Fruit fly (Drosophila melanogaster): ENCODE data around the gene CG9121.

Gene CG9121

dm6 chr2L:5095350-5095962, 44.6 kb upstream of the CG9121 start (continued):
- TF ChIP-seq Mrtf (GFP tag; IDR thresholded peaks at IDR 0.05) (no peak), CG6765 (GFP tag; optimal IDR thresholded peaks at IDR 0.05) (no peak), ase (GFP tag; IDR thresholded peaks at IDR 0.05) (no peak), CG3281 (GFP tag; optimal IDR thresholded peaks at IDR 0.05) (peak; percentile 13), MTF-1 (GFP tag; optimal IDR thresholded peaks at IDR 0.05; ENCODE audit: borderline replicate concordance) (no peak), CG8765 (GFP tag; IDR thresholded peaks at IDR 0.05) (no peak), Mes4 (GFP tag; optimal IDR thresholded peaks at IDR 0.05) (no peak), tap (tag; optimal IDR thresholded peaks at IDR 0.05) (no peak), zen2 (GFP tag; IDR thresholded peaks at IDR 0.05; ENCODE audit: partially characterized antibody) (no peak), CG31365 (tag; optimal IDR thresholded peaks at IDR 0.05) (no peak), btn (GFP tag; optimal IDR thresholded peaks at IDR 0.05) (no peak), CG3995 (GFP tag; optimal IDR thresholded peaks at IDR 0.05) (no peak), ap (GFP tag; IDR thresholded peaks at IDR 0.05) (no peak), ro (GFP tag; IDR thresholded peaks at IDR 0.05) (no peak), CG13287 (GFP tag; IDR thresholded peaks at IDR 0.05; ENCODE audit: partially characterized antibody) (no peak), esg (GFP tag; conservative IDR thresholded peaks at IDR 0.05) (no peak), abd-A (tag; optimal IDR thresholded peaks at IDR 0.05) (peak; percentile 38), lilli (GFP tag; optimal IDR thresholded peaks at IDR 0.05) (no peak), CG11696 (GFP tag; IDR thresholded peaks at IDR 0.05) (no peak), fru (optimal IDR thresholded peaks at IDR 0.05) (no peak), TFAM (GFP tag; optimal IDR thresholded peaks at IDR 0.05) (no peak), E2f1 (GFP tag; IDR thresholded peaks at IDR 0.05) (no peak), yki (optimal IDR thresholded peaks at IDR 0.05) (no peak), CG15601 (tag; optimal IDR thresholded peaks at IDR 0.05) (no peak), CG10462 (GFP tag; optimal IDR thresholded peaks at IDR 0.05) (no peak), CG10366 (GFP tag; IDR thresholded peaks at IDR 0.05) (no peak), BtbVII (GFP tag; optimal IDR thresholded peaks at IDR 0.05) (peak; percentile 15), CG13296 (GFP tag; optimal IDR thresholded peaks at IDR 0.05) (peak; percentile 59), gem (tag; optimal IDR thresholded peaks at IDR 0.05) (no peak), Jarid2 (GFP tag; optimal IDR thresholded peaks at IDR 0.05) (no peak), C15 (GFP tag; IDR thresholded peaks at IDR 0.05) (no peak), B-H2 (GFP tag; optimal IDR thresholded peaks at IDR 0.05) (peak; percentile 13), CG32532 (GFP tag; IDR thresholded peaks at IDR 0.05) (no peak), CG3726 (GFP tag; IDR thresholded peaks at IDR 0.05) (no peak), gcm2 (GFP tag; optimal IDR thresholded peaks at IDR 0.05) (no peak), CG14710 (tag; optimal IDR thresholded peaks at IDR 0.05) (no peak), CG6854 (GFP tag; optimal IDR thresholded peaks at IDR 0.05) (no peak), CG7786 (GFP tag; optimal IDR thresholded peaks at IDR 0.05) (no peak), CG9727 (GFP tag; optimal IDR thresholded peaks at IDR 0.05) (no peak), ranshi (GFP tag; IDR thresholded peaks at IDR 0.05) (no peak), slou (GFP tag; optimal IDR thresholded peaks at IDR 0.05) (no peak), tgo (GFP tag; IDR thresholded peaks at IDR 0.05) (no peak), Lpt (GFP tag; optimal IDR thresholded peaks at IDR 0.05) (no peak), stwl (tag; optimal IDR thresholded peaks at IDR 0.05) (no peak), sug (tag; optimal IDR thresholded peaks at IDR 0.05) (peak; percentile 54), tna (GFP tag; IDR thresholded peaks at IDR 0.05; ENCODE audit: partially characterized antibody) (no peak), nerfin-2 (GFP tag; IDR thresholded peaks at IDR 0.05; ENCODE audit: partially characterized antibody) (no peak), CG7271 (tag; optimal IDR thresholded peaks at IDR 0.05) (no peak), Six4 (GFP tag; optimal IDR thresholded peaks at IDR 0.05) (no peak), Dbx (GFP tag; IDR thresholded peaks at IDR 0.05) (no peak), Adf1 (GFP tag; IDR thresholded peaks at IDR 0.05) (no peak), CG17568 (GFP tag; optimal IDR thresholded peaks at IDR 0.05) (no peak)

Data from whole organism, embryonic.